Fruit fly (Drosophila melanogaster) whole organism, embryonic: ENCODE data around the gene Npc2g.
A peak's percentile ranks its signal among the peaks of the same experiment; 100 is the strongest.

ENCODE experiments used
- Ada2b ChIP-seq: fragments of 200-800 bp; sonication (Bioruptor generic); IDR thresholded peaks from 2 replicates; pipeline ENCODE4 v1.3.6; 2022; ENCODE audit warnings: missing biosample characterization, missing genetic modification characterization
- CG10462 ChIP-seq: fragments of 200-800 bp; sonication (Bioruptor generic); optimal IDR thresholded peaks from 2 replicates; lab custom pipeline; 2016; ENCODE audit warnings: missing biosample characterization, missing genetic modification characterization
- CG10565 ChIP-seq: fragments of 200-800 bp; sonication (Bioruptor generic); optimal IDR thresholded peaks from 3 replicates; lab custom pipeline; 2016; ENCODE audit warnings: missing biosample characterization, mild to moderate bottlenecking, missing genetic modification characterization
- CG10654 ChIP-seq: fragments of 200-800 bp; sonication (Bioruptor generic); optimal IDR thresholded peaks from 2 replicates; lab custom pipeline; 2016; ENCODE audit warnings: missing biosample characterization, missing genetic modification characterization
- CG12659 ChIP-seq: fragments of 200-800 bp; sonication (Bioruptor generic); optimal IDR thresholded peaks from 3 replicates; lab custom pipeline; 2017; ENCODE audit warnings: mild to moderate bottlenecking, missing biosample characterization, missing genetic modification reagents, missing genetic modification characterization
- CG12769 ChIP-seq: fragments of 200-800 bp; sonication (Bioruptor generic); optimal IDR thresholded peaks from 2 replicates; lab custom pipeline; 2019; ENCODE audit warnings: missing biosample characterization, mild to moderate bottlenecking, missing genetic modification characterization, moderate library complexity
- CG13296 ChIP-seq: fragments of 200-800 bp; sonication (Bioruptor generic); optimal IDR thresholded peaks from 3 replicates; lab custom pipeline; 2018; ENCODE audit warnings: missing biosample characterization, mild to moderate bottlenecking, missing genetic modification characterization
- CG14965 ChIP-seq: fragments of 200-800 bp; sonication (Bioruptor generic); optimal IDR thresholded peaks from 2 replicates; lab custom pipeline; 2016; ENCODE audit warnings: missing biosample characterization, missing genetic modification characterization, borderline replicate concordance
- CG15073 ChIP-seq: fragments of 200-800 bp; sonication (Bioruptor generic); optimal IDR thresholded peaks from 2 replicates; lab custom pipeline; 2016; ENCODE audit warnings: missing biosample characterization, missing genetic modification characterization
- CG17359 ChIP-seq: fragments of 200-800 bp; sonication (Bioruptor generic); optimal IDR thresholded peaks from 3 replicates; lab custom pipeline; 2018; ENCODE audit warnings: missing biosample characterization, mild to moderate bottlenecking, missing genetic modification characterization, moderate library complexity
- CG17912 ChIP-seq: fragments of 200-800 bp; sonication (Bioruptor generic); optimal IDR thresholded peaks from 2 replicates; lab custom pipeline; 2018; ENCODE audit warnings: missing biosample characterization, mild to moderate bottlenecking, missing genetic modification characterization
- CG18619 ChIP-seq: fragments of 200-800 bp; sonication (Bioruptor generic); optimal IDR thresholded peaks from 3 replicates; lab custom pipeline; 2017; ENCODE audit warnings: missing biosample characterization, mild to moderate bottlenecking, missing genetic modification characterization
- CG2202 ChIP-seq: fragments of 200-800 bp; sonication (Bioruptor generic); optimal IDR thresholded peaks from 2 replicates; lab custom pipeline; 2018; ENCODE audit warnings: missing biosample characterization, mild to moderate bottlenecking, missing genetic modification characterization
- CG2712 ChIP-seq: fragments of 200-800 bp; optimal IDR thresholded peaks from 3 replicates; lab custom pipeline; 2019; ENCODE audit warnings: missing biosample characterization, mild to moderate bottlenecking, missing genetic modification characterization, moderate library complexity
- CG32772 ChIP-seq: fragments of 200-800 bp; sonication (Bioruptor generic); IDR thresholded peaks from 2 replicates; pipeline ENCODE4 v1.3.6; 2022; ENCODE audit warnings: missing biosample characterization, missing genetic modification characterization
- CG4404 ChIP-seq: fragments of 200-800 bp; sonication (Bioruptor generic); IDR thresholded peaks from 2 replicates; pipeline ENCODE4 v1.3.6; 2022; ENCODE audit warnings: missing biosample characterization, missing genetic modification characterization
- CG4617 ChIP-seq: fragments of 200-800 bp; sonication (Bioruptor generic); optimal IDR thresholded peaks from 3 replicates; lab custom pipeline; 2016; ENCODE audit warnings: missing biosample characterization, missing genetic modification characterization, borderline replicate concordance
- CG6689 ChIP-seq: fragments of 200-800 bp; sonication (Bioruptor generic); IDR thresholded peaks from 2 replicates; pipeline ENCODE4 v1.3.6; 2022; ENCODE audit warnings: missing biosample characterization, missing genetic modification characterization
- CG6813 ChIP-seq: fragments of 200-800 bp; sonication (Bioruptor generic); optimal IDR thresholded peaks from 2 replicates; lab custom pipeline; 2017; ENCODE audit warnings: missing biosample characterization, missing genetic modification characterization, mild to moderate bottlenecking, moderate library complexity, missing genetic modification reagents
- CG8478 ChIP-seq: fragments of >200 bp; optimal IDR thresholded peaks from 2 replicates; lab custom pipeline; 2018
- CG8924 ChIP-seq: fragments of 200-800 bp; optimal IDR thresholded peaks from 3 replicates; lab custom pipeline; 2019; ENCODE audit warnings: missing biosample characterization, mild to moderate bottlenecking, missing genetic modification characterization, moderate library complexity
- CrebB ChIP-seq: fragments of 200-800 bp; sonication (Bioruptor generic); optimal IDR thresholded peaks from 3 replicates; lab custom pipeline; 2018; ENCODE audit warnings: missing biosample characterization, mild to moderate bottlenecking, missing genetic modification characterization
- HmgD ChIP-seq: fragments of 200-800 bp; sonication (Bioruptor generic); optimal IDR thresholded peaks from 3 replicates; lab custom pipeline; 2016; ENCODE audit warnings: missing biosample characterization, missing genetic modification characterization
- Mad ChIP-seq: fragments of 200-800 bp; sonication (Bioruptor generic); optimal IDR thresholded peaks from 2 replicates; lab custom pipeline; 2016; ENCODE audit warnings: missing biosample characterization, missing genetic modification characterization
- Myb ChIP-seq: fragments of 200-800 bp; sonication (Bioruptor generic); optimal IDR thresholded peaks from 2 replicates; lab custom pipeline; 2016; ENCODE audit warnings: missing biosample characterization, missing genetic modification characterization
- NK7.1 ChIP-seq: fragments of 200-800 bp; sonication (Bioruptor generic); optimal IDR thresholded peaks from 3 replicates; lab custom pipeline; 2016; ENCODE audit warnings: missing biosample characterization, missing genetic modification characterization
- Nf-YC ChIP-seq: fragments of 200-800 bp; optimal IDR thresholded peaks from 3 replicates; lab custom pipeline; 2019; ENCODE audit warnings: missing biosample characterization, mild to moderate bottlenecking, missing genetic modification characterization, moderate library complexity
- Oli ChIP-seq: fragments of 200-800 bp; sonication (Bioruptor generic); optimal IDR thresholded peaks from 2 replicates; lab custom pipeline; 2018; ENCODE audit warnings: missing biosample characterization, mild to moderate bottlenecking, missing genetic modification characterization, moderate library complexity
- bbx ChIP-seq: fragments of 200-800 bp; sonication (Bioruptor generic); IDR thresholded peaks from 2 replicates; pipeline ENCODE4 v1.3.6; 2022; ENCODE audit warnings: missing biosample characterization, missing genetic modification characterization; ENCODE audit not compliant: partially characterized antibody
- bcd ChIP-seq: fragments of 200-800 bp; sonication (Bioruptor generic); optimal IDR thresholded peaks from 2 replicates; lab custom pipeline; 2017; ENCODE audit warnings: missing biosample characterization, mild to moderate bottlenecking, missing genetic modification characterization
- danr ChIP-seq: fragments of 200-800 bp; sonication (Bioruptor generic); IDR thresholded peaks from 2 replicates; pipeline ENCODE4 v1.3.6; 2022; ENCODE audit warnings: missing biosample characterization, missing genetic modification characterization
- en ChIP-seq: fragments of 200-800 bp; sonication (Bioruptor generic); optimal IDR thresholded peaks from 2 replicates; lab custom pipeline; 2016; ENCODE audit warnings: missing biosample characterization, missing genetic modification characterization
- esg ChIP-seq: fragments of 200-800 bp; sonication (Bioruptor generic); conservative IDR thresholded peaks from 2 replicates; pipeline ENCODE4 v1.3.6; 2022; ENCODE audit warnings: missing biosample characterization, missing genetic modification characterization
- eyg ChIP-seq: fragments of 200-800 bp; sonication (Bioruptor generic); optimal IDR thresholded peaks from 3 replicates; lab custom pipeline; 2016; ENCODE audit warnings: missing biosample characterization, missing genetic modification characterization
- fd102C ChIP-seq: fragments of 200-800 bp; sonication (Bioruptor generic); optimal IDR thresholded peaks from 2 replicates; lab custom pipeline; 2018; ENCODE audit warnings: missing biosample characterization, mild to moderate bottlenecking, missing genetic modification characterization, moderate library complexity
- gem ChIP-seq: fragments of 200-800 bp; sonication (Bioruptor generic); optimal IDR thresholded peaks from 2 replicates; lab custom pipeline; 2019; ENCODE audit warnings: missing biosample characterization, mild to moderate bottlenecking, missing genetic modification characterization, moderate library complexity
- grau ChIP-seq: fragments of 200-800 bp; optimal IDR thresholded peaks from 3 replicates; lab custom pipeline; 2019; ENCODE audit warnings: missing biosample characterization, mild to moderate bottlenecking, missing genetic modification characterization, moderate library complexity
- her ChIP-seq: fragments of 200-800 bp; sonication (Bioruptor generic); optimal IDR thresholded peaks from 2 replicates; lab custom pipeline; 2016; ENCODE audit warnings: missing biosample characterization, missing genetic modification characterization
- maf-S ChIP-seq: fragments of 200-800 bp; sonication (Bioruptor generic); optimal IDR thresholded peaks from 2 replicates; lab custom pipeline; 2016; ENCODE audit warnings: missing biosample characterization, missing genetic modification characterization
- nerfin-2 ChIP-seq: fragments of 200-800 bp; sonication (Bioruptor generic); IDR thresholded peaks from 2 replicates; pipeline ENCODE4 v1.3.6; 2022; ENCODE audit warnings: missing biosample characterization, missing genetic modification characterization; ENCODE audit not compliant: partially characterized antibody
- pan ChIP-seq, 4 experiments: fragments of >200 bp in 3 of 4; fragments of 200-800 bp in 1 of 4; sonication (Bioruptor generic) in 1 of 4; optimal IDR thresholded peaks in 3 of 4; IDR thresholded peaks in 1 of 4; 2 replicates each; pipeline versions ENCODE4 v1.3.6 to Lab custom; 2017 to 2022; ENCODE audit warnings: missing biosample characterization in 2 of 4, missing genetic modification characterization in 2 of 4, mixed read lengths in 1 of 4
- pum ChIP-seq: fragments of 200-800 bp; sonication (Bioruptor generic); optimal IDR thresholded peaks from 2 replicates; lab custom pipeline; 2016; ENCODE audit warnings: missing biosample characterization, missing genetic modification characterization
- rib ChIP-seq: fragments of 200-800 bp; sonication (Bioruptor generic); IDR thresholded peaks from 2 replicates; pipeline ENCODE4 v1.3.6; 2022; ENCODE audit warnings: missing biosample characterization, missing genetic modification characterization
- row ChIP-seq: fragments of 200-800 bp; sonication (Bioruptor generic); IDR thresholded peaks from 3 replicates; pipeline ENCODE4 v1.3.6; 2022; ENCODE audit warnings: missing biosample characterization, missing genetic modification characterization
- sima ChIP-seq: fragments of 200-800 bp; sonication (Bioruptor generic); optimal IDR thresholded peaks from 2 replicates; lab custom pipeline; 2016; ENCODE audit warnings: missing biosample characterization, missing genetic modification characterization
- slp2 ChIP-seq: fragments of 200-800 bp; sonication (Bioruptor generic); optimal IDR thresholded peaks from 2 replicates; lab custom pipeline; 2016; ENCODE audit warnings: missing biosample characterization, missing genetic modification characterization
- unc-4 ChIP-seq: fragments of 200-800 bp; sonication (Bioruptor generic); IDR thresholded peaks from 2 replicates; pipeline ENCODE4 v1.3.6; 2022; ENCODE audit warnings: missing biosample characterization, missing genetic modification characterization; ENCODE audit not compliant: partially characterized antibody
- unpg ChIP-seq: fragments of 200-800 bp; sonication (Bioruptor generic); optimal IDR thresholded peaks from 3 replicates; lab custom pipeline; 2018; ENCODE audit warnings: missing biosample characterization, mild to moderate bottlenecking, missing genetic modification characterization, moderate library complexity
- vnd ChIP-seq: fragments of 200-800 bp; sonication (Bioruptor generic); IDR thresholded peaks from 3 replicates; pipeline ENCODE4 v1.3.6; 2022; ENCODE audit warnings: missing biosample characterization, missing genetic modification characterization; ENCODE audit not compliant: partially characterized antibody
- wor ChIP-seq: fragments of 200-800 bp; sonication (Bioruptor generic); IDR thresholded peaks from 2 replicates; pipeline ENCODE4 v1.3.6; 2022; ENCODE audit warnings: missing biosample characterization, missing genetic modification characterization
- zfh2 ChIP-seq: fragments of 200-800 bp; sonication (Bioruptor generic); optimal IDR thresholded peaks from 2 replicates; lab custom pipeline; 2016; ENCODE audit warnings: missing biosample characterization, missing genetic modification characterization

The Npc2g gene

DNA sequence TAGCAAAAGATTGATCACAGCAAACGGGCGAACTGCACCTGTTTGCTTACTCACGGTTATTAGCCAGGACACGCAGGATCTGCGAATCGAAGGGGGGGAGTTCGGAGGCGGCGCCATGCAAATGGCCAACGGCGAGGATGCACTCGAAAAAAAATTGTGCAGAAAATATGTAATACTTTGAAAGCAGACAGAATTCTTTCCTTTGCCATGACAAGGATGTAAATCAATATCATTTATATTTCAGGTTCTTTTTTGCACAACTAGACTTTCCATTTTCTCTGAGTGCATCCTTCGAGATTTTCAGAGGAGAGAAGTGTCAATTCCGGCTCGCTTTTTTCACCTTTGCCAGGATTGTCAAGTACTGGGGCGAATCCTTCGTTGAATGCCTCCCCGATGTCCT lies 35.8 kb downstream of the Npc2g start (continued):
- no peak for TF ChIP-seq CG2202
- no peak for TF ChIP-seq eyg (GFP tag; lab: Kevin White, UChicago)
- no peak for TF ChIP-seq CrebB (tag; lab: Kevin White, UChicago)
- TF ChIP-seq rib = no peak
- TF ChIP-seq Nf-YC (tag; lab: Kevin White, UChicago) = no peak
- peak; percentile 57; the same call in 2 of the 3 replicates for TF ChIP-seq row (GFP tag; lab: Robert Waterston, UW)
- TF ChIP-seq Mad (GFP tag; lab: Kevin White, UChicago) = no peak
- no peak for TF ChIP-seq Myb (GFP tag; lab: Kevin White, UChicago)
- no peak for TF ChIP-seq esg (GFP tag; lab: Robert Waterston, UW)
- no peak for TF ChIP-seq nerfin-2
- no peak for TF ChIP-seq wor (GFP tag; lab: Robert Waterston, UW)
- TF ChIP-seq CG12659 (GFP tag; lab: Kevin White, UChicago) = no peak
- no peak for TF ChIP-seq en (GFP tag; lab: Kevin White, UChicago)
- 0 out of 2 replicates have a peak, but pooled peaks have one; percentile 29 for TF ChIP-seq CG6689 (GFP tag; lab: Robert Waterston, UW)
- no peak for TF ChIP-seq CG10565 (GFP tag; lab: Kevin White, UChicago)
- TF ChIP-seq CG14965 (GFP tag; lab: Kevin White, UChicago) = no peak
- no peak for TF ChIP-seq fd102C
- no peak for TF ChIP-seq unpg (GFP tag; lab: Kevin White, UChicago)
- TF ChIP-seq CG8924 = no peak
- TF ChIP-seq CG4617 (GFP tag; lab: Kevin White, UChicago) = no peak
- no peak for TF ChIP-seq pum
- TF ChIP-seq maf-S (GFP tag; lab: Kevin White, UChicago) = no peak
- TF ChIP-seq Oli (tag; lab: Kevin White, UChicago) = no peak
- no peak for TF ChIP-seq NK7.1 (GFP tag; lab: Kevin White, UChicago)
- TF ChIP-seq zfh2 (GFP tag; lab: Kevin White, UChicago) = no peak
- TF ChIP-seq CG4404 (GFP tag; lab: Robert Waterston, UW) = 0 out of 2 replicates have a peak, but pooled peaks have one; percentile 13
- TF ChIP-seq CG15073 (GFP tag; lab: Kevin White, UChicago) = no peak
- no peak for TF ChIP-seq bbx (GFP tag; lab: Robert Waterston, UW)
- TF ChIP-seq bcd (GFP tag; lab: Kevin White, UChicago) = peak; percentile 3
- TF ChIP-seq CG10462 = no peak
- TF ChIP-seq CG8478 = no peak
- peak; percentile 11 for TF ChIP-seq gem (tag; lab: Kevin White, UChicago)
- TF ChIP-seq CG12769 (tag; lab: Kevin White, UChicago) = peak; percentile 2
- no peak for TF ChIP-seq CG18619
- TF ChIP-seq CG32772 = no peak
- no peak for TF ChIP-seq CG10654 (GFP tag; lab: Kevin White, UChicago)
- TF ChIP-seq unc-4 (GFP tag; lab: Robert Waterston, UW) = no peak
- TF ChIP-seq CG17359 = no peak
- TF ChIP-seq her (GFP tag; lab: Kevin White, UChicago) = no peak
- TF ChIP-seq danr = no peak
- no peak for TF ChIP-seq CG17912 (GFP tag; lab: Kevin White, UChicago)
- TF ChIP-seq HmgD (GFP tag; lab: Kevin White, UChicago) = no peak
- TF ChIP-seq CG6813 (GFP tag; lab: Kevin White, UChicago) = no peak
- TF ChIP-seq pan (optimal IDR thresholded peaks at IDR 0.05; lab: Kevin White, UChicago) = no peak
- peak in 1 of 2 experiments; percentile 52 for TF ChIP-seq pan (GFP tag; optimal IDR thresholded peaks at IDR 0.05 in 1 of 2, IDR thresholded peaks at IDR 0.05 in 1 of 2)
- TF ChIP-seq CG13296 (GFP tag; lab: Kevin White, UChicago) = no peak
- TF ChIP-seq grau (tag; lab: Kevin White, UChicago) = peak; percentile 12
- TF ChIP-seq slp2 (GFP tag; lab: Kevin White, UChicago) = no peak
- TF ChIP-seq CG2712 = no peak
- TF ChIP-seq Ada2b = peak; percentile 29; the same call in 1 of the 2 replicates
- no peak for TF ChIP-seq sima (GFP tag; lab: Kevin White, UChicago)
- TF ChIP-seq vnd = no peak
